Worm (Caenorhabditis elegans) whole organism, dauer: ENCODE measurements around the gene C07A9.10.

Experiments used
- unc-62 ChIP-seq: sonication (generic microtip); optimal IDR thresholded peaks from 2 replicates; lab custom pipeline; 2017; ENCODE audit warnings: missing biosample characterization, missing genetic modification reagents, missing genetic modification characterization

The C07A9.10 gene

ce11 chrIII:9685959-9686358 is at the start of gene C07A9.10:
C07A9.10 (minus strand) TSS chrIII:9686059.
- no peak for TF ChIP-seq unc-62

- no peak for TF ChIP-seq unc-62
Observed at ce11 chrIII:9734030-9734429, 48.2 kb upstream of the C07A9.10 start.

- TF ChIP-seq unc-62, result no peak
Observed at ce11 chrIII:9733333-9733732, 47.5 kb upstream of the C07A9.10 start.

ce11 chrIII:9731313-9731912 is 45.6 kb upstream of the C07A9.10 start:
- no peak for TF ChIP-seq unc-62

- no peak for TF ChIP-seq unc-62
Observed at ce11 chrIII:9730407-9730806, 44.5 kb upstream of the C07A9.10 start.

- no peak for TF ChIP-seq unc-62
Observed at ce11 chrIII:9727439-9727838, 41.6 kb upstream of the C07A9.10 start, which contains the start of gene C07A9.12. C07A9.12 (minus strand) TSS chrIII:9727539.

ce11 chrIII:9725114-9725513 is 39.3 kb upstream of the C07A9.10 start, which contains the start of gene clec-162:
clec-162 (minus strand) TSS chrIII:9725214.
- no peak for TF ChIP-seq unc-62

- no peak for TF ChIP-seq unc-62
Observed at ce11 chrIII:9721991-9722390, 36.1 kb upstream of the C07A9.10 start.

ce11 chrIII:9720191-9720590 is 34.3 kb upstream of the C07A9.10 start, which contains the start of gene ncx-7:
ncx-7 (minus strand) TSS chrIII:9720291.
- TF ChIP-seq unc-62, result no peak

- no peak for TF ChIP-seq unc-62
Observed at ce11 chrIII:9717243-9717642, 31.4 kb upstream of the C07A9.10 start.

- no peak for TF ChIP-seq unc-62
Observed at ce11 chrIII:9714731-9715130, 28.9 kb upstream of the C07A9.10 start.

ce11 chrIII:9713862-9714261 is 28.0 kb upstream of the C07A9.10 start, which contains the start of gene ncx-6:
ncx-6 (minus strand) TSS chrIII:9713949.
- no peak for TF ChIP-seq unc-62

ce11 chrIII:9713182-9713581 is 27.3 kb upstream of the C07A9.10 start:
- no peak for TF ChIP-seq unc-62

ce11 chrIII:9711163-9711562 is 25.3 kb upstream of the C07A9.10 start:
- TF ChIP-seq unc-62, result no peak

ce11 chrIII:9705157-9705905 is 19.5 kb upstream of the C07A9.10 start:
- no peak for TF ChIP-seq unc-62

- no peak for TF ChIP-seq unc-62
Observed at ce11 chrIII:9704606-9704938, 18.7 kb upstream of the C07A9.10 start.

ce11 chrIII:9703747-9704605 is 18.1 kb upstream of the C07A9.10 start:
- no peak for TF ChIP-seq unc-62
